Fruit fly (Drosophila melanogaster): ENCODE measurements around the gene CG4757.

The CG4757 gene

dm6 chr3R:11196648-11197388 lies 35.8 kb downstream of the CG4757 start:
- TF ChIP-seq Clk (GFP tag; optimal IDR thresholded peaks at IDR 0.05) (peak; percentile 98), CG14711 (tag; optimal IDR thresholded peaks at IDR 0.05) (peak; percentile 96), ovo (GFP tag; optimal IDR thresholded peaks at IDR 0.05) (peak; percentile 88), CG7101 (tag; optimal IDR thresholded peaks at IDR 0.05) (peak; percentile 98), tj (GFP tag; optimal IDR thresholded peaks at IDR 0.05) (peak; percentile 89), CG11617 (GFP tag; optimal IDR thresholded peaks at IDR 0.05) (peak; percentile 98), bab1 (GFP tag; optimal IDR thresholded peaks at IDR 0.05) (peak; percentile 95), cic (GFP tag; optimal IDR thresholded peaks at IDR 0.05) (peak; percentile 98), toe (GFP tag; optimal IDR thresholded peaks at IDR 0.05) (peak; percentile 83), CG33017 (tag; optimal IDR thresholded peaks at IDR 0.05) (peak; percentile 97), pad (GFP tag; optimal IDR thresholded peaks at IDR 0.05) (peak; percentile 93), CG7045 (GFP tag; optimal IDR thresholded peaks at IDR 0.05) (peak; percentile 100), Mnt (GFP tag; optimal IDR thresholded peaks at IDR 0.05) (no peak), kay (GFP tag; ENCODE audit: borderline replicate concordance) (peak; percentile 96), Crg-1 (GFP tag; optimal IDR thresholded peaks at IDR 0.05) (peak; percentile 80), CG12768 (GFP tag; optimal IDR thresholded peaks at IDR 0.05) (peak; percentile 99), cnc (optimal IDR thresholded peaks at IDR 0.05) (no peak), CG5204 (GFP tag; optimal IDR thresholded peaks at IDR 0.05) (peak; percentile 94), CG1620 (GFP tag; optimal IDR thresholded peaks at IDR 0.05) (peak; percentile 84), Hr96 (GFP tag; optimal IDR thresholded peaks at IDR 0.05) (peak; percentile 89)

dm6 chr3R:11197389-11197716 lies 36.3 kb downstream of the CG4757 start, which contains the start of gene cu:
Gene cu, plus strand, starts transcription at chr3R:11197592.
- TF ChIP-seq CG33017 (tag; optimal IDR thresholded peaks at IDR 0.05) (no peak), Mnt (GFP tag; optimal IDR thresholded peaks at IDR 0.05) (peak; percentile 83), CG12768 (GFP tag; optimal IDR thresholded peaks at IDR 0.05) (no peak), ovo (GFP tag; optimal IDR thresholded peaks at IDR 0.05) (no peak)

DNA sequence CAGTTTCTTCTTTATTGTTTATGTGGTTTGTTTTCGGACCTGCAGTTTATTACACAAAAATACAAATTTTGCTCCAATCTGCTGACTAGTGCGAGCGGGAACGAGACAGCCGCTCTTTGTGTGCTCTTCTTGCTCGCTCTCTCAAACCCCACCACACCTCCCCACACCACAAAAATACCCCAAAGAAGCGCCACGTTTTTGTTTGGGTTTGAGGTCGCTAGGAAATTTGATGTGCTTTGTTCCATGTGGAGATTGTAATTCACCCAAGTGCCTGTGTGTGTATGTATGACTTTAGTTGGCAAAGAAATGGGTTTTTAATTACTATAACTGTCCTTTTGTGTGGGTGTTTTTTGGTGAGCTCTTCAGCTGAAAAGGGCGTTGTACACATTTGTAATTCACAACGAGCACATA lies 37.1 kb downstream of the CG4757 start:
- TF ChIP-seq CG33017 (tag; optimal IDR thresholded peaks at IDR 0.05) (no peak), cnc (optimal IDR thresholded peaks at IDR 0.05) (no peak), pad (GFP tag; optimal IDR thresholded peaks at IDR 0.05) (peak; percentile 50), ovo (GFP tag; optimal IDR thresholded peaks at IDR 0.05) (no peak), tj (GFP tag; optimal IDR thresholded peaks at IDR 0.05) (peak; percentile 81), Hr96 (GFP tag; optimal IDR thresholded peaks at IDR 0.05) (no peak), kay (GFP tag; ENCODE audit: borderline replicate concordance) (peak; percentile 68), bab1 (GFP tag; optimal IDR thresholded peaks at IDR 0.05) (peak; percentile 55), Mnt (GFP tag; optimal IDR thresholded peaks at IDR 0.05) (peak; percentile 95), Clk (GFP tag; optimal IDR thresholded peaks at IDR 0.05) (no peak), Crg-1 (GFP tag; optimal IDR thresholded peaks at IDR 0.05) (no peak), CG14711 (tag; optimal IDR thresholded peaks at IDR 0.05) (no peak), CG5204 (GFP tag; optimal IDR thresholded peaks at IDR 0.05) (no peak), toe (GFP tag; optimal IDR thresholded peaks at IDR 0.05) (no peak), CG12768 (GFP tag; optimal IDR thresholded peaks at IDR 0.05) (no peak), CG7101 (tag; optimal IDR thresholded peaks at IDR 0.05) (no peak), CG11617 (GFP tag; optimal IDR thresholded peaks at IDR 0.05) (no peak), cic (GFP tag; optimal IDR thresholded peaks at IDR 0.05) (peak; percentile 92), CG1620 (GFP tag; optimal IDR thresholded peaks at IDR 0.05) (no peak), CG7045 (GFP tag; optimal IDR thresholded peaks at IDR 0.05) (peak; percentile 9)

- TF ChIP-seq CG7045 (GFP tag; optimal IDR thresholded peaks at IDR 0.05) (peak; percentile 0), CG1620 (GFP tag; optimal IDR thresholded peaks at IDR 0.05) (no peak), CG33017 (tag; optimal IDR thresholded peaks at IDR 0.05) (peak; percentile 23), tj (GFP tag; optimal IDR thresholded peaks at IDR 0.05) (no peak), cic (GFP tag; optimal IDR thresholded peaks at IDR 0.05) (peak; percentile 77), ovo (GFP tag; optimal IDR thresholded peaks at IDR 0.05) (no peak), kay (GFP tag; ENCODE audit: borderline replicate concordance) (peak; percentile 66)
Observed at dm6 chr3R:11199227-11199835, 38.3 kb downstream of the CG4757 start.

dm6 chr3R:11200042-11200884 lies 39.3 kb downstream of the CG4757 start:
- no peak for TF ChIP-seq ovo (GFP tag; optimal IDR thresholded peaks at IDR 0.05)
- TF ChIP-seq CG7045 (GFP tag; optimal IDR thresholded peaks at IDR 0.05), result peak; percentile 2
- TF ChIP-seq Mnt (GFP tag; optimal IDR thresholded peaks at IDR 0.05), result peak; percentile 27
- peak; percentile 30 for TF ChIP-seq cic (GFP tag; optimal IDR thresholded peaks at IDR 0.05)
- TF ChIP-seq CG14711 (tag; optimal IDR thresholded peaks at IDR 0.05), result peak; percentile 56
- peak; percentile 92 for TF ChIP-seq kay (GFP tag; ENCODE audit: borderline replicate concordance)
- TF ChIP-seq CG12768 (GFP tag; optimal IDR thresholded peaks at IDR 0.05), result no peak
